Fruit fly (Drosophila melanogaster) whole organism, wandering third instar larva: ENCODE results near the gene DopEcR.
A peak's percentile ranks its signal among the peaks of the same experiment; 100 is the strongest.

Source experiments
- Abd-B ChIP-seq: fragments of >200 bp; optimal IDR thresholded peaks from 2 replicates; lab custom pipeline; 2017; ENCODE audit warnings: missing biosample characterization, missing genetic modification characterization
- CG32264 ChIP-seq: fragments of 200-800 bp; sonication (Bioruptor generic); optimal IDR thresholded peaks from 2 replicates; lab custom pipeline; 2016; ENCODE audit warnings: missing biosample characterization, missing genetic modification characterization
- CG9705 ChIP-seq: fragments of 200-800 bp; sonication (Bioruptor generic); optimal IDR thresholded peaks from 2 replicates; lab custom pipeline; 2018; ENCODE audit warnings: missing biosample characterization, mild to moderate bottlenecking, missing genetic modification characterization
- CrebA ChIP-seq: fragments of 200-800 bp; sonication (Bioruptor generic); optimal IDR thresholded peaks from 2 replicates; lab custom pipeline; 2016; ENCODE audit warnings: missing biosample characterization, mild to moderate bottlenecking, missing genetic modification characterization, borderline replicate concordance
- Dfd ChIP-seq: fragments of >200 bp; optimal IDR thresholded peaks from 2 replicates; lab custom pipeline; 2017; ENCODE audit warnings: missing biosample characterization, missing genetic modification characterization
- Dif ChIP-seq: fragments of 200-275, 200-300 bp; sonication (Bioruptor generic); optimal IDR thresholded peaks from 2 replicates; lab custom pipeline; 2018; ENCODE audit warnings: missing biosample characterization, missing genetic modification characterization; ENCODE audit not compliant: partially characterized antibody
- GATAd ChIP-seq: sonication (Bioruptor generic); optimal IDR thresholded peaks from 2 replicates; lab custom pipeline; 2016; ENCODE audit warnings: missing biosample characterization, missing genetic modification characterization
- HLH106 ChIP-seq: fragments of 200-800 bp; optimal IDR thresholded peaks from 3 replicates; lab custom pipeline; 2019; ENCODE audit warnings: missing biosample characterization, mild to moderate bottlenecking, missing genetic modification characterization, moderate library complexity
- Hnf4 ChIP-seq: fragments of 200-800 bp; sonication (Bioruptor generic); optimal IDR thresholded peaks from 2 replicates; lab custom pipeline; 2016; ENCODE audit warnings: missing biosample characterization, mild to moderate bottlenecking, missing genetic modification characterization
- Hr78 ChIP-seq: fragments of >200 bp; optimal IDR thresholded peaks from 2 replicates; lab custom pipeline; 2017; ENCODE audit warnings: missing biosample characterization, missing genetic modification characterization
- Hr83 ChIP-seq: fragments of 200-300 bp; sonication (Bioruptor generic); optimal IDR thresholded peaks from 2 replicates; lab custom pipeline; 2016; ENCODE audit warnings: missing biosample characterization, mild to moderate bottlenecking, missing genetic modification characterization, moderate library complexity; ENCODE audit not compliant: poor library complexity, severe bottlenecking
- Jra ChIP-seq: sonication (Bioruptor generic); optimal IDR thresholded peaks from 2 replicates; lab custom pipeline; 2016; ENCODE audit warnings: missing biosample characterization, missing genetic modification characterization
- Mio ChIP-seq: sonication (Bioruptor generic); optimal IDR thresholded peaks from 2 replicates; lab custom pipeline; 2016; ENCODE audit warnings: missing biosample characterization, missing genetic modification characterization
- Myc ChIP-seq: fragments of >200 bp; optimal IDR thresholded peaks from 2 replicates; lab custom pipeline; 2017
- N ChIP-seq: fragments of >200 bp; optimal IDR thresholded peaks from 2 replicates; lab custom pipeline; 2018; ENCODE audit warnings: missing biosample characterization, missing external identifiers, missing genetic modification characterization
- Rel ChIP-seq, 2 experiments: fragments of 200-800 bp; sonication (Bioruptor generic) in 1 of 2; optimal IDR thresholded peaks; 2 replicates in 1 of 2; 3 replicates in 1 of 2; lab custom pipeline; 2016 to 2019; ENCODE audit warnings: mild to moderate bottlenecking in 2 of 2, missing biosample characterization in 2 of 2, missing genetic modification characterization in 2 of 2, moderate library complexity in 1 of 2
- Sp1 ChIP-seq: fragments of 200-800 bp; sonication (Bioruptor generic); optimal IDR thresholded peaks from 3 replicates; lab custom pipeline; 2019; ENCODE audit warnings: missing biosample characterization, mild to moderate bottlenecking, missing genetic modification characterization, moderate library complexity
- Vsx2 ChIP-seq: fragments of 200-300, 225-300 bp; sonication (Bioruptor generic); optimal IDR thresholded peaks from 2 replicates; lab custom pipeline; 2018; ENCODE audit warnings: missing biosample characterization, missing genetic modification characterization; ENCODE audit not compliant: partially characterized antibody
- br ChIP-seq: fragments of 200-800 bp; sonication (Bioruptor generic); optimal IDR thresholded peaks from 2 replicates; lab custom pipeline; 2016; ENCODE audit warnings: missing biosample characterization, missing genetic modification characterization
- brk ChIP-seq: fragments of 200-800 bp; sonication (Bioruptor generic); optimal IDR thresholded peaks from 2 replicates; lab custom pipeline; 2016; ENCODE audit warnings: missing biosample characterization, mild to moderate bottlenecking, missing genetic modification characterization
- dl ChIP-seq, 2 experiments: fragments of 175-275, 200-275 bp in 1 of 2; fragments of 200-275 bp in 1 of 2; sonication (Bioruptor generic); optimal IDR thresholded peaks; lab custom pipeline; 2018; ENCODE audit warnings: mild to moderate bottlenecking in 2 of 2, missing biosample characterization in 2 of 2, missing genetic modification characterization in 2 of 2, moderate library complexity in 2 of 2; ENCODE audit not compliant: partially characterized antibody in 2 of 2, insufficient read depth in 1 of 2
- dmrt93B ChIP-seq: fragments of 200-800 bp; sonication (Bioruptor generic); optimal IDR thresholded peaks from 2 replicates; lab custom pipeline; 2018; ENCODE audit warnings: missing biosample characterization, mild to moderate bottlenecking, missing genetic modification characterization
- dsf ChIP-seq: sonication (Bioruptor generic); optimal IDR thresholded peaks from 2 replicates; lab custom pipeline; 2016; ENCODE audit warnings: missing biosample characterization, missing genetic modification characterization, borderline replicate concordance
- h ChIP-seq: fragments of 200-800 bp; sonication (Bioruptor generic); optimal IDR thresholded peaks from 3 replicates; lab custom pipeline; 2016; ENCODE audit warnings: missing biosample characterization, mild to moderate bottlenecking, missing genetic modification characterization
- lola ChIP-seq: fragments of >200 bp; optimal IDR thresholded peaks from 2 replicates; lab custom pipeline; 2017; ENCODE audit warnings: missing biosample characterization, missing genetic modification characterization
- pan ChIP-seq: fragments of >200 bp; optimal IDR thresholded peaks from 2 replicates; lab custom pipeline; 2017
- psq ChIP-seq: fragments of 200-800 bp; sonication (Bioruptor generic); optimal IDR thresholded peaks from 3 replicates; lab custom pipeline; 2017; ENCODE audit warnings: missing biosample characterization, mild to moderate bottlenecking, missing genetic modification characterization, moderate library complexity
- rgr ChIP-seq: fragments of 200-800 bp; sonication (Bioruptor generic); optimal IDR thresholded peaks from 3 replicates; lab custom pipeline; 2016; ENCODE audit warnings: missing biosample characterization, mild to moderate bottlenecking, missing genetic modification characterization
- sage ChIP-seq: fragments of 200-800 bp; sonication (Bioruptor generic); optimal IDR thresholded peaks from 2 replicates; lab custom pipeline; 2016; ENCODE audit warnings: missing biosample characterization, mild to moderate bottlenecking, missing genetic modification characterization
- sv ChIP-seq: fragments of 200-800 bp; sonication (Bioruptor generic); optimal IDR thresholded peaks from 3 replicates; lab custom pipeline; 2016; ENCODE audit warnings: missing biosample characterization, missing genetic modification characterization
- tai ChIP-seq: sonication (Bioruptor generic); optimal IDR thresholded peaks from 2 replicates; lab custom pipeline; 2016; ENCODE audit warnings: missing biosample characterization, missing genetic modification characterization
- usp ChIP-seq: fragments of >200 bp; optimal IDR thresholded peaks from 2 replicates; lab custom pipeline; 2017; ENCODE audit warnings: missing biosample characterization, missing genetic modification characterization
- woc ChIP-seq: sonication (Bioruptor generic); optimal IDR thresholded peaks from 2 replicates; lab custom pipeline; 2016; ENCODE audit warnings: missing biosample characterization, mild to moderate bottlenecking, missing genetic modification characterization

DopEcR gene

dm6 chr3L:4363887-4364794, 16.0 kb downstream of the DopEcR start, which contains the start of the genes Cip4 and mRpS6 (continued):
- no peak for TF ChIP-seq Hr78 (GFP tag; lab: Kevin White, UChicago)
- TF ChIP-seq Abd-B (GFP tag; lab: Kevin White, UChicago), result no peak

- TF ChIP-seq pan (lab: Kevin White, UChicago) (no peak), Rel (GFP tag; optimal IDR thresholded peaks at IDR 0.05; lab: Kevin White, UChicago) (no peak), Rel (tag; optimal IDR thresholded peaks at IDR 0.05; lab: Kevin White, UChicago) (no peak), CG32264 (GFP tag; lab: Kevin White, UChicago) (no peak), sv (GFP tag; lab: Kevin White, UChicago) (no peak), GATAd (GFP tag; lab: Kevin White, UChicago) (no peak), Sp1 (no peak), dsf (no peak)
- TF ChIP-seq, all 38 proteins: peak for 0
Observed at dm6 chr3L:4363484-4363883, 16.7 kb downstream of the DopEcR start.

dm6 chr3L:4362937-4363336, 17.2 kb downstream of the DopEcR start:
- TF ChIP-seq lola (GFP tag; lab: Kevin White, UChicago), result no peak
- TF ChIP-seq sv (GFP tag; lab: Kevin White, UChicago), result no peak
- no peak for TF ChIP-seq h (GFP tag; lab: Kevin White, UChicago)
- no peak for TF ChIP-seq N (GFP tag; lab: Kevin White, UChicago)
- TF ChIP-seq Rel (GFP tag; optimal IDR thresholded peaks at IDR 0.05; lab: Kevin White, UChicago), result no peak
- TF ChIP-seq Rel (tag; optimal IDR thresholded peaks at IDR 0.05; lab: Kevin White, UChicago), result no peak
- no peak for TF ChIP-seq Hnf4

- TF ChIP-seq Hnf4 (no peak), pan (lab: Kevin White, UChicago) (no peak), Myc (lab: Kevin White, UChicago) (no peak), Vsx2 (GFP tag; lab: Kevin White, UChicago) (peak; percentile 53), brk (GFP tag; lab: Kevin White, UChicago) (peak; percentile 3), dsf (no peak), Mio (no peak), br (no peak), HLH106 (tag; lab: Kevin White, UChicago) (no peak), rgr (GFP tag; lab: Kevin White, UChicago) (no peak), tai (no peak), Dif (GFP tag; lab: Kevin White, UChicago) (peak; percentile 35), dmrt93B (GFP tag; lab: Kevin White, UChicago) (no peak), CG9705 (GFP tag; lab: Kevin White, UChicago) (no peak), Hr83 (no peak), psq (no peak), woc (no peak), Dfd (GFP tag; lab: Kevin White, UChicago) (no peak), N (GFP tag; lab: Kevin White, UChicago) (no peak), sage (GFP tag; lab: Kevin White, UChicago) (peak; percentile 7), lola (GFP tag; lab: Kevin White, UChicago) (no peak), usp (no peak), h (GFP tag; lab: Kevin White, UChicago) (peak; percentile 45), Sp1 (no peak), Jra (GFP tag; lab: Kevin White, UChicago) (no peak), CG32264 (GFP tag; lab: Kevin White, UChicago) (no peak), GATAd (GFP tag; lab: Kevin White, UChicago) (no peak), dl (GFP tag; optimal IDR thresholded peaks at IDR 0.05; lab: Kevin White, UChicago; ENCODE audit: insufficient read depth in 1 of 2, partially characterized antibody in 2 of 2) (no peak), CrebA (GFP tag; lab: Kevin White, UChicago) (peak; percentile 50)
Observed at dm6 chr3L:4360376-4360703, 19.8 kb downstream of the DopEcR start.
